Fruit fly (Drosophila melanogaster) S2 (cell line): Measurements from ENCODE around the gene CG42449.

Source experiments
- CG8478 ChIP-seq: fragments of >200 bp; optimal IDR thresholded peaks from 2 replicates; lab custom pipeline; 2018
- CTCF ChIP-seq, 2 experiments: fragments of >200 bp; optimal IDR thresholded peaks; 2 replicates each; lab custom pipeline; 2018

DNA sequence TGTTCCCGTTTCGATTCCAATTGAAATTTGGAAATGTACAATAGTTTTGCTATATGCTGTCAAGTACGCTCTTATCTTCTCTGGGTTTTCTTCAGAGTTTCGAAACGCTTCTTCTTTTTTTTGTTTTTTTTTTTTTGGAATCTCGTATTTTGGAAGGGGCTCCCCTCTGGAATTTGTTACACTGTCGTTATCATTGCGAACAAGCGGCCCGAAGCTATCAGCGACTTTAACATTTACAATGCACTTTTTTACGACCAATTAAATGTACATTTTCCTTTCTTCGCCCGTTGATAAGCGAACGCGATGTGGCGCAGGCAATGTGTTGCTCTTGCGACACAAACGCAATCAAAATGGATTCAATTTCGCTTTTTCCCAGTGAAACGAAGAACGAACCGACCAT is 6.2 kb upstream of the CG42449 start:
- TF ChIP-seq CTCF (optimal IDR thresholded peaks at IDR 0.05; lab: Kevin White, UChicago) (no peak), CG8478 (lab: Kevin White, UChicago) (no peak)
